Worm (Caenorhabditis elegans): Measurements from ENCODE around the gene W03G11.2.

The W03G11.2 gene

ce11 chrX:12105458-12105857 lies 3.0 kb downstream of the W03G11.2 start:
- TF ChIP-seq peb-1 (tag; optimal IDR thresholded peaks at IDR 0.05) (no peak), elt-1 (tag; optimal IDR thresholded peaks at IDR 0.05) (no peak), snpc-4 (tag; optimal IDR thresholded peaks at IDR 0.05) (no peak), nhr-77 (tag; optimal IDR thresholded peaks at IDR 0.05) (no peak)

DNA sequence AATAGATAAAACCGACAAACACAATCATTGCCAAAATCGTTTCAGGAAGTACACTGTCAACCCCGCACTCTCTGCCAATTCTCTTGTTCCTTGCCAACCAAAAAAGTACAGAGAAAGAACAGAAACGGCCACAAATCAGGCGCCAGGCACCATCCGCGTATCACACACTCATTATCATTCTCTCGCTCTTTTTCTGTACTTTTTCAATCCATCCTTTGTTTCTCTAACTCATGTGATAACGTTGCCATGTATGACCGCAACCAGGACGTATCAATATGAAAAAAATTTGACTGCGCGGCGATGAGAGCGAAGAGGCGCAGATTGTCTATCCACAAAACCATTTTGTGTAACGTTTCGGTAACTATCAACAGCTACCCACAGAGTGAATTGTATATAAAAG lies 3.8 kb downstream of the W03G11.2 start, which contains the start of gene col-181:
Gene col-181, plus strand, starts transcription at position 301 of the 400 bp plus-strand sequence.
- TF ChIP-seq unc-62 (GFP tag; optimal IDR thresholded peaks at IDR 0.05) = no peak
- no peak for TF ChIP-seq fos-1 (tag; optimal IDR thresholded peaks at IDR 0.05)
- no peak for TF ChIP-seq lin-13 (GFP tag; optimal IDR thresholded peaks at IDR 0.05)
- no peak for TF ChIP-seq ama-1 (optimal IDR thresholded peaks at IDR 0.05)

DNA sequence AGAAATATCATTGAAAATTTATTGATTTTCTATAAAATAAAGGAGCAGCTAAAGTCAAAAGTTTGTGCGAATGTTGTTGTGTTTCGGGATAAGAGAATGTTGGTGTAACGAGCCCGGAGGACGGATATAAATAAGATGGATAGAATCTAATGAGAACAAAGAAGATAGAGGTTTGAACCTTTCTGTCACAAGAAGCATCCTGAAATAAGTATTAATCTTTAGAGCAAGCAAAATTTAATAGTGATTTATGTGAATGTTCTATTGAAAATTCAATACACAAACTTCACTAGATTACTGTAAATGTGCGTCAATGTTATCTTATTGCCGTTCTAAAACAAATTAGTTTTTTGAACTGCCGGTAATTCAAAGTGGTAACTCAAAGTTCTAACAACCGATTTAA lies 4.7 kb downstream of the W03G11.2 start, which contains the start of gene W03G11.3:
Gene W03G11.3, minus strand, starts transcription at position 101 of the 400 bp plus-strand sequence.
- TF ChIP-seq lin-13 (GFP tag; optimal IDR thresholded peaks at IDR 0.05) (no peak), ztf-11 (tag; optimal IDR thresholded peaks at IDR 0.05) (no peak), gmeb-1 (tag; optimal IDR thresholded peaks at IDR 0.05) (no peak), blmp-1 (tag; optimal IDR thresholded peaks at IDR 0.05; ENCODE audit: insufficient read depth) (no peak), mdl-1 (tag; optimal IDR thresholded peaks at IDR 0.05) (no peak), sma-3 (GFP tag; optimal IDR thresholded peaks at IDR 0.05) (no peak)

DNA sequence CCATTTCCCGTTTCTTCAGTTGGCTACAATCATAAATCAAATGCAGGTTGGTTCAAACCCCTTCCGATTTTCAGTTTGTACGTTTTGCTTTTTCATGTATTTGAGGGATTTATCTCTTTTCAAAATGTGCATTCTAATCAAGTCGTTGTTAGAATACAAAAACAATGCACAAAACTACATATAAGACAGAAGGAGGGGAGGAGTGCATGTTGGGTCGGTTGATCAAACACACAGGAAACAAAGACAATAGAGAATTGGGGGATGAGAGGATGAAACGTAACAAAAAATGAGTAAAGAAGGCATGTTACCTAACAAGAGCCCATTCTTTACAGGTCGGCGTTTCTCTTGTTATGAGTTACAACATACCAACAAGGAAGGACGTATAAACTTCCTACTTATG lies 10.4 kb downstream of the W03G11.2 start:
- no peak for TF ChIP-seq nhr-77 (tag; optimal IDR thresholded peaks at IDR 0.05)
- no peak for TF ChIP-seq sma-3 (GFP tag; optimal IDR thresholded peaks at IDR 0.05)
- TF ChIP-seq nhr-237 (tag; optimal IDR thresholded peaks at IDR 0.05) = no peak
- no peak for TF ChIP-seq zag-1 (tag; optimal IDR thresholded peaks at IDR 0.05)
- no peak for TF ChIP-seq crh-2 (tag; optimal IDR thresholded peaks at IDR 0.05)
- TF ChIP-seq ama-1 (optimal IDR thresholded peaks at IDR 0.05) = no peak
- TF ChIP-seq dmd-4 (tag; optimal IDR thresholded peaks at IDR 0.05) = no peak

ce11 chrX:12095200-12095599 lies 13.2 kb downstream of the W03G11.2 start:
- TF ChIP-seq nhr-21 (tag; optimal IDR thresholded peaks at IDR 0.05) (no peak), gmeb-1 (tag; optimal IDR thresholded peaks at IDR 0.05) (no peak), egl-27 (tag; optimal IDR thresholded peaks at IDR 0.05) (no peak), elt-3 (tag; optimal IDR thresholded peaks at IDR 0.05) (no peak), elt-1 (tag; optimal IDR thresholded peaks at IDR 0.05) (no peak), ama-1 (optimal IDR thresholded peaks at IDR 0.05) (no peak), crh-2 (tag; optimal IDR thresholded peaks at IDR 0.05) (no peak), zag-1 (tag; optimal IDR thresholded peaks at IDR 0.05) (no peak), skn-1 (tag; optimal IDR thresholded peaks at IDR 0.05) (no peak)

DNA sequence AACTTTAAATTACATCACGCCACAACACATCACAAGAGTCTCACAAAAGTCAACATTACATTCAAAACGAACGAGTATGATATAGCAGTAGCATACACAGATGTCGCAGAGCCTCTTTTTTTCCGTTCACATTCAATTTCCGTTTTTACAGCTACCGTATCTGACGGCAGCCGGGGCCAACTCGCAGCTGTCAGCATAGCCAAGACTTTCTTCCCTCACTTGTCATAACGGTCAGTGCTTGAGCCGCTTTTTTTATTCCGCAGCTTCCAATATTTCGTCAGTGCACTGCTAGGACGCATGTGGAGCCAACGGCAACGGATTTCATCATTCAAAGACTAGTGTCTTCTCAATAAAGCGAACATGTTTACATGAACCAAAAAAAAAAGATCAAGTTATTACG lies 14.4 kb downstream of the W03G11.2 start:
- TF ChIP-seq nhr-12 (tag; optimal IDR thresholded peaks at IDR 0.05) (no peak), fos-1 (tag; optimal IDR thresholded peaks at IDR 0.05) (no peak), C34F6.9 (tag; optimal IDR thresholded peaks at IDR 0.05) (no peak), dmd-4 (tag; optimal IDR thresholded peaks at IDR 0.05) (no peak), nhr-129 (tag; optimal IDR thresholded peaks at IDR 0.05) (no peak), zag-1 (tag; optimal IDR thresholded peaks at IDR 0.05) (no peak), nhr-21 (tag; optimal IDR thresholded peaks at IDR 0.05) (no peak), elt-3 (tag; optimal IDR thresholded peaks at IDR 0.05) (no peak), unc-55 (GFP tag; optimal IDR thresholded peaks at IDR 0.05) (peak; percentile 21)

- no peak for TF ChIP-seq unc-55 (GFP tag; optimal IDR thresholded peaks at IDR 0.05)
- no peak for TF ChIP-seq dmd-4 (tag; optimal IDR thresholded peaks at IDR 0.05)
- no peak for TF ChIP-seq ceh-16 (tag; optimal IDR thresholded peaks at IDR 0.05)
- TF ChIP-seq lin-39 (tag; optimal IDR thresholded peaks at IDR 0.05) = no peak
- no peak for TF ChIP-seq egl-27 (tag; optimal IDR thresholded peaks at IDR 0.05)
- TF ChIP-seq mbf-1 (tag; optimal IDR thresholded peaks at IDR 0.05) = no peak
- TF ChIP-seq sma-3 (GFP tag; optimal IDR thresholded peaks at IDR 0.05) = no peak
- TF ChIP-seq nhr-23 (tag; optimal IDR thresholded peaks at IDR 0.05) = no peak
- no peak for TF ChIP-seq alr-1 (tag; optimal IDR thresholded peaks at IDR 0.05)
- no peak for TF ChIP-seq gmeb-1 (tag; optimal IDR thresholded peaks at IDR 0.05)
- TF ChIP-seq nhr-129 (tag; optimal IDR thresholded peaks at IDR 0.05) = no peak
Observed at ce11 chrX:12093043-12093442, 15.4 kb downstream of the W03G11.2 start, which contains the start of gene W03G11.4. Gene W03G11.4 (minus strand): TSS chrX:12093143.

All from whole organism, L2 larva.